Worm (Caenorhabditis elegans) whole organism, midembryonic: Measurements from ENCODE around the gene ZK355.2.

ENCODE experiments used
- T22C8.4 ChIP-seq: fragments of 200-800 bp; sonication (Bioruptor generic); IDR thresholded peaks from 2 replicates; pipeline ENCODE4 v1.3.6; 2022; ENCODE audit warnings: missing genetic modification characterization, missing compliant biosample characterization
- cog-1 ChIP-seq: sonication (generic microtip); optimal IDR thresholded peaks from 2 replicates; lab custom pipeline; 2016; ENCODE audit warnings: missing genetic modification characterization, missing compliant biosample characterization
- flt-1 ChIP-seq: fragments of 200-800 bp; sonication (Bioruptor generic); IDR thresholded peaks from 2 replicates; pipeline ENCODE4 v1.3.6; 2022; ENCODE audit warnings: missing genetic modification characterization, missing compliant biosample characterization
- klf-2 ChIP-seq: fragments of 200-800 bp; sonication (Bioruptor generic); conservative IDR thresholded peaks from 2 replicates; pipeline ENCODE4 v1.3.6; 2022; ENCODE audit warnings: missing genetic modification reagents, missing genetic modification characterization, missing compliant biosample characterization
- med-1 ChIP-seq: sonication (generic microtip); optimal IDR thresholded peaks from 2 replicates; lab custom pipeline; 2017; ENCODE audit warnings: missing genetic modification characterization, mild to moderate bottlenecking, missing compliant biosample characterization, antibody characterized with exemption, missing genetic modification reagents; ENCODE audit not compliant: insufficient read depth
- ref-1 ChIP-seq: fragments of 200-800 bp; sonication (Bioruptor generic); conservative IDR thresholded peaks from 2 replicates; pipeline ENCODE4 v1.3.6; 2022; ENCODE audit warnings: missing genetic modification reagents, missing genetic modification characterization, missing compliant biosample characterization
- tab-1 ChIP-seq: fragments of 200-800 bp; sonication (Bioruptor generic); IDR thresholded peaks from 2 replicates; pipeline ENCODE4 v1.3.6; 2022; ENCODE audit warnings: missing genetic modification characterization, missing compliant biosample characterization
- ztf-23 ChIP-seq: fragments of 200-800 bp; sonication (Bioruptor generic); IDR thresholded peaks from 2 replicates; pipeline ENCODE4 v1.3.6; 2022; ENCODE audit warnings: missing genetic modification reagents, missing genetic modification characterization, missing compliant biosample characterization
- ztf-29 ChIP-seq: fragments of 200-800 bp; sonication (Bioruptor generic); IDR thresholded peaks from 2 replicates; pipeline ENCODE4 v1.3.6; 2022; ENCODE audit warnings: missing genetic modification reagents, missing genetic modification characterization, missing compliant biosample characterization

Gene ZK355.2

DNA sequence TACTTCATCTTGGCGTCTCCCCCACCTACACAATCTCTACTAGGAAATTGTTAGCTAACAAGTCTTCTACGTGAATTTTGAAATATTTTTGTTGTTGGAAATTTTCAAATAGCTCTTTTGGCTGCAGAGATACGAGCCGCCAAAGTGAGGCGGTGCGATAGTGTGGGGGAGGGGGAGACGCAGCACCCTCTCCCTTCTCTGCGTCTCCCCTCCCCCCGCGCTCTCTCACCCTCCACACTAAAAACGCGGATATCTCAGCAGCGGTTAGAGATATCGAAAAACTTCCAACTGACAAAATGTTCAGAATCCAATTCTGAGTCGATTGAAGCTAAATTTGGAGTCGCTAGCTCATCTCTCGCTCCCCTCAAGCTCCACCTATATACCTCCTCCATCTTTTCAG is 1.3 kb downstream of the ZK355.2 start:
- TF ChIP-seq ztf-23 (GFP tag; lab: Robert Waterston, UW), result no peak
- TF ChIP-seq ztf-29 (GFP tag; lab: Robert Waterston, UW), result no peak
- TF ChIP-seq cog-1 (tag; lab: Kevin White, UChicago), result no peak

DNA sequence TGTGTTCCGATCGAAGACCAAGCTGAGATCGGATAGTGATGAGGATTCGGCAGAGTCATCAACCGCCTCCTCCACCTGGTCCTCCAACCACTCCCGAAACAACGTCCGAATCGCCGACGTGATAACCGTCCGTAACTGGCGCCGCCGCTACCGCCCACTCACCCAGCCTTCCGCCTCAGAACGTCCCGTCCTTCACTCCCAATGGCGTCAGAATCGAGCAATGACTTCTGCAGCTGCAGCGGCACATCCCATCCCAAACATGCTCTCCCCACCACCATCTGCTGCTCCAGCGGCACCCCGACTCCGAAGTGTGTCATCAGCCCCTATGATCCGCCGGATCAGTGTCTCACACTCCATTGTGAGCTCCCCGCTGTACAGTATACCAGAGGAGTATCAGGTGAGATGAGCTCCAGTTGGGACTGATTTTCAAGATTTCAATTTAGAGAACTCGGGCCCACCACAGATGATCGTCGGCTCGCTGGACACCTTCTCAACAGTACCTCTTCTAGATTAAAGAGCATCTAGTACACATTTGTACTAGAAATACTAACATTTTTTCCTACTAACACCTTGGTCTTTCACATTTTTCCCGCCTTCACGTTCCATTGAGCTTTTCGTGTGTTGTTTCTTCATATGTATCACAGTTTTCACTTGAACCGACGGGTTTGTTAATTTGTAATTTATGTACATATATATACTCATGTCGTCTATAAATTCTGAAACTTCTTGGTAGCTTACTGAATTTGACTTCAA is 2.3 kb downstream of the ZK355.2 start:
- TF ChIP-seq ztf-29 (GFP tag; lab: Robert Waterston, UW), result no peak
- TF ChIP-seq tab-1 (GFP tag; lab: Robert Waterston, UW), result no peak
- no peak for TF ChIP-seq flt-1 (GFP tag; lab: Robert Waterston, UW)
- TF ChIP-seq ref-1 (GFP tag; lab: Robert Waterston, UW), result no peak
- TF ChIP-seq cog-1 (tag; lab: Kevin White, UChicago), result no peak
- TF ChIP-seq T22C8.4 (GFP tag; lab: Robert Waterston, UW), result no peak
- TF ChIP-seq med-1 (GFP tag; lab: Kevin White, UChicago), result no peak
- TF ChIP-seq klf-2 (GFP tag; lab: Robert Waterston, UW), result no peak
- TF ChIP-seq ztf-23 (GFP tag; lab: Robert Waterston, UW), result no peak

DNA sequence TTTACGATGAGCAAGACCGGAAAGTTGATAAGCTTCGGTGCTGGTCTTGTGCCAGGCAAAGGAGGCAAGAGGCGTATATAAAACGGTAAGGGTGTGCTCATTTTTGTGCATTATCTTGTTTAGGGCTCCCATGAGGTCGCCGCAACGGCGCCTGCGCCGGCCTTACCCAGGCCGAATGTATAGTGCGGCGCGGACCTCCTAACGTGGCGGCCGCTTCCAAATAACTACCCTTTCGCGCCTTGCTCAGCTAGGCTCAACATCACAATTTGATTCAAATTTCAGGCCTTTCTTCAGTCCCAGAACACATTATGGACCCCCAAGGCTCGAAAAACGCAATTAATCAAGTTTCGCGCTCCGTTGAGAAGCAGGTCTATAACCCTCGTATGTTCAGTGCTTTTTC is 3.8 kb downstream of the ZK355.2 start, which contains the start of the genes ZK355.3 and ZK355.8:
Gene ZK355.3, minus strand, starts transcription at position 101 of the 400 bp plus-strand sequence.
Gene ZK355.8, plus strand, starts transcription at position 272 of the 400 bp plus-strand sequence.
- TF ChIP-seq ztf-23 (GFP tag; lab: Robert Waterston, UW), result no peak
- no peak for TF ChIP-seq cog-1 (tag; lab: Kevin White, UChicago)
- TF ChIP-seq klf-2 (GFP tag; lab: Robert Waterston, UW), result no peak
- TF ChIP-seq ztf-29 (GFP tag; lab: Robert Waterston, UW), result no peak
- no peak for TF ChIP-seq ref-1 (GFP tag; lab: Robert Waterston, UW)
- TF ChIP-seq tab-1 (GFP tag; lab: Robert Waterston, UW), result no peak

DNA sequence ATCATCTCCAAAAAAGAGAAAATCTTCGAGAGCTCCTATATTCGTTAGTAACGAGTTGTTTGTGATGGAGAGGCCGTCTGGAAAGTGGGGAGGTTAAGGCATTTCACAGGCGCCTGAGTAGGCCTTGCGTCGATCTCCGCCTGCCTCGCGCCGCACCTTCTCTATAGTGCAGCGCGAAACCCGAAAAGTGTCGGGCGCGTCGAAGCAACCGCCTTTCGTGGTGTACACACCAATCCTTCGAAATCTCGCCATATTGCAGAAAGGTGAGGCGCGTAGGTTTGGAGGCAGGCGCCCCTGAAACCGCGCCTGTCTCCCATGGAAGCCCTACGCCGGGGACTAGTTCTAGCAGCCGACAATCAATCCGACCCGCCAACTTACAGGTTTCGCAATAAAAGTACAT is 6.1 kb downstream of the ZK355.2 start:
- no peak for TF ChIP-seq klf-2 (GFP tag; lab: Robert Waterston, UW)
- no peak for TF ChIP-seq cog-1 (tag; lab: Kevin White, UChicago)
- no peak for TF ChIP-seq ref-1 (GFP tag; lab: Robert Waterston, UW)
- TF ChIP-seq T22C8.4 (GFP tag; lab: Robert Waterston, UW), result no peak
- no peak for TF ChIP-seq med-1 (GFP tag; lab: Kevin White, UChicago)
- no peak for TF ChIP-seq tab-1 (GFP tag; lab: Robert Waterston, UW)
- TF ChIP-seq ztf-29 (GFP tag; lab: Robert Waterston, UW), result no peak
- TF ChIP-seq flt-1 (GFP tag; lab: Robert Waterston, UW), result no peak
- TF ChIP-seq ztf-23 (GFP tag; lab: Robert Waterston, UW), result no peak

DNA sequence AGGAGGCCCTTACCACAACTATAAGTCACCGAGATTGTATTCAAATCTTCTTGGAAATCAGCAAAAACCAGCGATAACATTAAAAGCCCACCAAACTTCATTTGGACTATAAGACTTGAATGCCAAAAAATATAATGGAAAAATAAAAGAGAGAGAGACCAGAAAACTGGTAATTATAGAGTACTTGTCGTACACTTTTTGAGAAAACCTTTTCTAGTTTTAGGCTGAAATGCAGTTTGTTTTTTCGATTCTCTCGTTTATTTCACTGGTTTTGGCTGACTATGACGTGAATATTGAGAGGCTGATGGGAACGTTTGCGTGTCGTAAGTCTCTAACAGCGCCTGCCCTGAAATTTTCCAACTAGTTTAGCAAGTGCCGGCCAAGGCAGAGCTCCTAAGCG is 6.8 kb downstream of the ZK355.2 start, which contains the start of the genes irld-64 and irld-63:
Gene irld-64, minus strand, starts transcription at position 101 of the 400 bp plus-strand sequence.
Gene irld-63, plus strand, starts transcription at position 230 of the 400 bp plus-strand sequence.
- TF ChIP-seq tab-1 (GFP tag; lab: Robert Waterston, UW) (no peak), ref-1 (GFP tag; lab: Robert Waterston, UW) (no peak), med-1 (GFP tag; lab: Kevin White, UChicago) (no peak), cog-1 (tag; lab: Kevin White, UChicago) (no peak), klf-2 (GFP tag; lab: Robert Waterston, UW) (no peak), T22C8.4 (GFP tag; lab: Robert Waterston, UW) (no peak), flt-1 (GFP tag; lab: Robert Waterston, UW) (no peak), ztf-29 (GFP tag; lab: Robert Waterston, UW) (no peak), ztf-23 (GFP tag; lab: Robert Waterston, UW) (no peak)

DNA sequence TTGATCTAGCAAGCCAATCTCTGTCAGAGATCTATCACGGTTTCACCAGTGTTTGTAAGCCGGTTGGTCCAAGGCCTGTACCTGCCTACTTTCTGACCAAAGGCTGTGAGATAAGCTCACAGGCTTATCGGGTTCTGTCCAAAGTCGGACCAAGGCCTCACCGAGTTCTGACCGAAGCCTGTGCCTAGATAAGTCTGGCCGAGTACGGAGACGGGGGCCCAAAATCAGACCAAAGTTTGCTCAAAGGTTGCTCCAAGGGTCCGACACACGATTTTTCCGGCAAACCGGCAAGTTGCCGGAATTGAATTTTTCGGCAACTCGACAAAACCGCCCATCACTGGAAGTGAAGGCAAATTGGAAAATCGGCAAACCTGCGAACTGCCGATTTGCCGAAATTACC is 7.8 kb downstream of the ZK355.2 start:
- no peak for TF ChIP-seq med-1 (GFP tag; lab: Kevin White, UChicago)
- peak; percentile 47; the same call in 1 of the 2 replicates for TF ChIP-seq ztf-23 (GFP tag; lab: Robert Waterston, UW)
- no peak for TF ChIP-seq T22C8.4 (GFP tag; lab: Robert Waterston, UW)
- TF ChIP-seq ztf-29 (GFP tag; lab: Robert Waterston, UW), result no peak

DNA sequence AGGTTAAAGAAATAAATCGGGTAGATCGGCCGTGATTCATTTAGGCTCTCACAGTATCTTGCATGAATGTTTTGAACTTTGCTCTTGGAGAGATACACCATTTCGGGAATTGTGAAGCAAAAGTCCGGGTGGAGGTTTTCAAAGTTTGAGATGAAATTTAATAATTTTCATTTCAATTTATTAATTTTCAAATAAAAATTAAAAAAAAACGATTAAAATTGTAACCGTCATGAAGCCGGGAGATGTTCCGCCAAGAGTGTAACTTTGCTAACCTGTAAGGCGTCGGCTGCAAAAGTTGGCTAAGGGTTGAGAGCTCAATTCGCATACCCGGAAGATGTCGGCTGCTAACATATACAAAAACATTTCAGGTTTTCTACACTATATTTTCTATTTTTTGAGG is 10.6 kb downstream of the ZK355.2 start, which contains the start of gene irld-67:
Gene irld-67, minus strand, starts transcription at position 101 of the 400 bp plus-strand sequence.
- TF ChIP-seq ztf-29 (GFP tag; lab: Robert Waterston, UW) (no peak), cog-1 (tag; lab: Kevin White, UChicago) (no peak), tab-1 (GFP tag; lab: Robert Waterston, UW) (no peak), ref-1 (GFP tag; lab: Robert Waterston, UW) (no peak), T22C8.4 (GFP tag; lab: Robert Waterston, UW) (no peak), klf-2 (GFP tag; lab: Robert Waterston, UW) (no peak), ztf-23 (GFP tag; lab: Robert Waterston, UW) (no peak), med-1 (GFP tag; lab: Kevin White, UChicago) (no peak), flt-1 (GFP tag; lab: Robert Waterston, UW) (no peak)

DNA sequence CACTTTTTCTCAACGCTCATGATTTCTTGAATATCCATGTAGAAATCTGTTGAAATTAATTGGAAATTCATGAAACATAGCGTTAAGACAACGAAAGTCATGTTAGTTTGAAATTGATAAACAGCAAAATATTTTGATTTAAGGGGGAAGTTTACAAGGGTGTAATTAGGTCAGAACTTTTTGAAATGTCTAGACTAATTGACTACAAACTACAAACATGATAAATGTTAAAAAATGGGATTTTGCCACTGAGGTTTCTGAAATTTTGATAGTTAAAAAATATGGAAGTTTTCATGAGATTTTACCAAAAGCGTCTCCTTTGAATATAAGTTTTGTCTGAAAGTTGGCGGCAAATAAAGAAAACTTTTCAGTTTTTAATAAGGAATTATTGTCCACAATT is 14.1 kb downstream of the ZK355.2 start, which contains the start of gene irld-65:
Gene irld-65, minus strand, starts transcription at position 101 of the 400 bp plus-strand sequence.
- no peak for TF ChIP-seq flt-1 (GFP tag; lab: Robert Waterston, UW)
- no peak for TF ChIP-seq cog-1 (tag; lab: Kevin White, UChicago)
- no peak for TF ChIP-seq ztf-23 (GFP tag; lab: Robert Waterston, UW)
- no peak for TF ChIP-seq tab-1 (GFP tag; lab: Robert Waterston, UW)
- TF ChIP-seq ref-1 (GFP tag; lab: Robert Waterston, UW), result no peak
- TF ChIP-seq med-1 (GFP tag; lab: Kevin White, UChicago), result no peak
- no peak for TF ChIP-seq T22C8.4 (GFP tag; lab: Robert Waterston, UW)
- no peak for TF ChIP-seq ztf-29 (GFP tag; lab: Robert Waterston, UW)
- no peak for TF ChIP-seq klf-2 (GFP tag; lab: Robert Waterston, UW)
